Worm (Caenorhabditis elegans) whole organism, L1 larva: ENCODE results near the gene cpt-5.

Source experiments
- mdl-1 ChIP-seq, 2 experiments: fragments of 150-350 bp; optimal IDR thresholded peaks; 2 replicates each; lab custom pipeline; 2014 to 2017; ENCODE audit warnings: missing biosample characterization in 2 of 2, missing genetic modification characterization in 2 of 2, inconsistent platforms in 1 of 2
- nhr-11 ChIP-seq: fragments of 150-350 bp; optimal IDR thresholded peaks from 2 replicates; lab custom pipeline; 2014; ENCODE audit warnings: missing biosample characterization, missing genetic modification characterization
- unc-62 ChIP-seq: fragments of 150-350 bp; optimal IDR thresholded peaks from 2 replicates; lab custom pipeline; 2014; ENCODE audit warnings: missing biosample characterization, missing genetic modification reagents, missing genetic modification characterization

- TF ChIP-seq unc-62: no peak
- peak; percentile 55 for TF ChIP-seq nhr-11 (tag; lab: Kevin White, UChicago)
- TF ChIP-seq mdl-1 (tag; optimal IDR thresholded peaks at IDR 0.05; lab: Kevin White, UChicago): peak in 1 of 2 experiments; percentile 94
Measured at ce11 chrV:13909400-13909799, 36.4 kb downstream of the cpt-5 start, which contains the start of gene C06B3.7.
